Worm (Caenorhabditis elegans): ENCODE results near the gene C51E3.9.

DNA sequence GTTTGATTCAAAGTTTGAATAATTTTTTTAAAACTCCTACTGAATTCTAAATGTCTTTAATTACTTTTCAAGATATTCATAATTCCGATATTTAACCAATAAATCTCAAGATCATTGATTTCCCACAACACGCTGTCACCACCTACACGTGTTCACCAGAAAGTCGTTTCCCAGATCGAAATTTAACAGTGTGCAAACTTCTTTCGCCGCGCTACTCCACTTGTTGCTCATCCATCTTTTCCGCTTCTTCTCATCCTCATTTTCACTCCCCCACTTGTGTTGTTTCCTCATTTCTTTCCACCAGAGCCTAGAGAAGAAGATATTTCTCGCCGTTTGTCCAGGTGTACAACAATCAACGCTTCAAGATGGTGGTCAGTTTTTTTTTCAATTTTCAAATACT, at the start of gene C51E3.9:
- no peak for TF ChIP-seq ceh-31 (tag; optimal IDR thresholded peaks at IDR 0.05)
- TF ChIP-seq sox-4 (tag; optimal IDR thresholded peaks at IDR 0.05), result no peak
- no peak for TF ChIP-seq mec-3 (tag; optimal IDR thresholded peaks at IDR 0.05; ENCODE audit: borderline replicate concordance)

Measured in whole organism, late embryonic.